Worm (Caenorhabditis elegans): Measurements from ENCODE around the gene ift-81.
A peak's percentile ranks its signal among the peaks of the same experiment; 100 is the strongest.

Gene ift-81

ce11 chrX:5336498-5336897, 38.1 kb downstream of the ift-81 start:
- peak; percentile 37 for TF ChIP-seq isw-1 (GFP tag; IDR thresholded peaks at IDR 0.05)
- peak; percentile 21; the same call in 1 of the 2 replicates for TF ChIP-seq nhr-19 (GFP tag; conservative IDR thresholded peaks at IDR 0.05)
- TF ChIP-seq ceh-8 (GFP tag; optimal IDR thresholded peaks at IDR 0.05) = no peak
- TF ChIP-seq lin-13 (GFP tag; optimal IDR thresholded peaks at IDR 0.05) = no peak
- peak; percentile 24 for TF ChIP-seq unc-86 (tag; optimal IDR thresholded peaks at IDR 0.05)
- TF ChIP-seq nhr-71 (tag; optimal IDR thresholded peaks at IDR 0.05) = peak; percentile 74
- peak; percentile 44 to 61 for TF ChIP-seq lsy-2 (tag; optimal IDR thresholded peaks at IDR 0.05)
- TF ChIP-seq ceh-63 (GFP tag; optimal IDR thresholded peaks at IDR 0.05) = no peak
- no peak for TF ChIP-seq ets-5 (GFP tag; IDR thresholded peaks at IDR 0.05)
- TF ChIP-seq lin-39 (tag; optimal IDR thresholded peaks at IDR 0.05) = no peak
- TF ChIP-seq fos-1 (tag; optimal IDR thresholded peaks at IDR 0.05) = no peak
- no peak for TF ChIP-seq pqm-1 (tag; optimal IDR thresholded peaks at IDR 0.05)
- no peak for TF ChIP-seq lir-3 (tag; optimal IDR thresholded peaks at IDR 0.05; ENCODE audit: poor library complexity)
- no peak for TF ChIP-seq sptf-1 (tag; optimal IDR thresholded peaks at IDR 0.05)
- peak; percentile 8 for TF ChIP-seq snpc-4 (tag; optimal IDR thresholded peaks at IDR 0.05)
- TF ChIP-seq irx-1 (tag; optimal IDR thresholded peaks at IDR 0.05) = no peak
- peak; percentile 25 to 58 for TF ChIP-seq lin-35 (GFP tag; optimal IDR thresholded peaks at IDR 0.05)
- TF ChIP-seq ces-1 (GFP tag; optimal IDR thresholded peaks at IDR 0.05) = no peak
- peak; percentile 20 for TF ChIP-seq fkh-10 (GFP tag; optimal IDR thresholded peaks at IDR 0.05)
- no peak for TF ChIP-seq nhr-85 (tag)
- TF ChIP-seq lin-15B (tag; optimal IDR thresholded peaks at IDR 0.05) = no peak
- TF ChIP-seq nhr-47 (tag; optimal IDR thresholded peaks at IDR 0.05) = peak; percentile 43
- TF ChIP-seq nhr-237 (tag; optimal IDR thresholded peaks at IDR 0.05) = no peak
- no peak for TF ChIP-seq hlh-4 (tag; optimal IDR thresholded peaks at IDR 0.05)
- TF ChIP-seq C16A3.4 (tag; optimal IDR thresholded peaks at IDR 0.05) = peak; percentile 10
- no peak for TF ChIP-seq F16B12.6 (tag; optimal IDR thresholded peaks at IDR 0.05)
- no peak for TF ChIP-seq nhr-76 (tag; optimal IDR thresholded peaks at IDR 0.05)
- TF ChIP-seq nhr-90 (tag; optimal IDR thresholded peaks at IDR 0.05; ENCODE audit: poor library complexity) = peak; percentile 45
- TF ChIP-seq ztf-4 (tag; optimal IDR thresholded peaks at IDR 0.05) = no peak
- no peak for TF ChIP-seq zip-4 (GFP tag; optimal IDR thresholded peaks at IDR 0.05)
- no peak for TF ChIP-seq unc-62 (GFP tag; optimal IDR thresholded peaks at IDR 0.05)
- no peak for TF ChIP-seq alr-1 (tag; optimal IDR thresholded peaks at IDR 0.05; ENCODE audit: borderline replicate concordance)
- TF ChIP-seq nhr-77 (tag; optimal IDR thresholded peaks at IDR 0.05) = no peak
- TF ChIP-seq nhr-12 (tag; optimal IDR thresholded peaks at IDR 0.05) = no peak
- TF ChIP-seq unc-30 (tag; optimal IDR thresholded peaks at IDR 0.05) = no peak
- no peak for TF ChIP-seq hlh-17 (GFP tag; optimal IDR thresholded peaks at IDR 0.05; ENCODE audit: borderline replicate concordance)
- peak; percentile 31 to 62 (median 43) for TF ChIP-seq ceh-82 (tag; optimal IDR thresholded peaks at IDR 0.05)
- peak in 1 of 6 experiments; percentile 49 for TF ChIP-seq elt-3 (tag; optimal IDR thresholded peaks at IDR 0.05)
- peak; percentile 55 for TF ChIP-seq tbx-2 (tag; optimal IDR thresholded peaks at IDR 0.05)
- no peak for TF ChIP-seq C04F5.9 (tag; optimal IDR thresholded peaks at IDR 0.05)
- TF ChIP-seq aly-2 (tag; optimal IDR thresholded peaks at IDR 0.05) = no peak
- TF ChIP-seq lin-14 (GFP tag; optimal IDR thresholded peaks at IDR 0.05) = peak; percentile 90
- TF ChIP-seq swsn-7 (tag; optimal IDR thresholded peaks at IDR 0.05) = peak; percentile 61
- TF ChIP-seq aha-1 (tag; optimal IDR thresholded peaks at IDR 0.05) = no peak
- no peak for TF ChIP-seq fkh-4 (tag; optimal IDR thresholded peaks at IDR 0.05; ENCODE audit: borderline replicate concordance)
- no peak for TF ChIP-seq tlp-1 (tag; optimal IDR thresholded peaks at IDR 0.05)
- TF ChIP-seq mdl-1 (tag; optimal IDR thresholded peaks at IDR 0.05) = peak in 1 of 2 experiments; percentile 83
- TF ChIP-seq dpl-1 (GFP tag; optimal IDR thresholded peaks at IDR 0.05) = peak in 1 of 3 experiments; percentile 24
- TF ChIP-seq sox-4 (tag; optimal IDR thresholded peaks at IDR 0.05) = no peak
- peak; percentile 29 for TF ChIP-seq jun-1 (tag; optimal IDR thresholded peaks at IDR 0.05)
- TF ChIP-seq Y116A8C.19 (tag; optimal IDR thresholded peaks at IDR 0.05; ENCODE audit: borderline replicate concordance) = no peak
- TF ChIP-seq ceh-88 (GFP tag; IDR thresholded peaks at IDR 0.05) = no peak
- no peak for TF ChIP-seq nhr-28 (tag; optimal IDR thresholded peaks at IDR 0.05)
- TF ChIP-seq blmp-1 (tag; optimal IDR thresholded peaks at IDR 0.05) = peak; percentile 63

All from whole organism, L1 larva.